Worm (Caenorhabditis elegans): ENCODE results near the gene str-55.

Gene str-55

ce11 chrV:16405366-16405765, 11.5 kb downstream of the str-55 start:
- TF ChIP-seq C06A6.2 (GFP tag; conservative IDR thresholded peaks at IDR 0.05) (no peak), attf-5 (GFP tag; optimal IDR thresholded peaks at IDR 0.05) (no peak), snpc-4 (GFP tag; optimal IDR thresholded peaks at IDR 0.05) (peak; percentile 3), snpc-4 (tag; optimal IDR thresholded peaks at IDR 0.05) (peak in 1 of 4 experiments; percentile 14), him-1 (tag; optimal IDR thresholded peaks at IDR 0.05) (peak; percentile 16), K11D2.4 (GFP tag; IDR thresholded peaks at IDR 0.05) (no peak), mcd-1 (GFP tag; IDR thresholded peaks at IDR 0.05) (peak; percentile 46; the same call in 1 of the 2 replicates), unc-62 (GFP tag; optimal IDR thresholded peaks at IDR 0.05) (no peak), lin-54 (GFP tag; optimal IDR thresholded peaks at IDR 0.05) (no peak), madf-8 (GFP tag; conservative IDR thresholded peaks at IDR 0.05) (no peak), zfh-2 (GFP tag; conservative IDR thresholded peaks at IDR 0.05) (no peak), nhr-80 (tag; optimal IDR thresholded peaks at IDR 0.05) (no peak), lsl-1 (GFP tag; optimal IDR thresholded peaks at IDR 0.05) (peak; percentile 81), dpff-1 (tag; optimal IDR thresholded peaks at IDR 0.05) (no peak)

- TF ChIP-seq dpl-1 (GFP tag; optimal IDR thresholded peaks at IDR 0.05) = no peak
Measured at ce11 chrV:16403974-16404373, 12.9 kb downstream of the str-55 start, which contains the start of gene syp-1. Gene syp-1 (plus strand): TSS chrV:16404274.

- TF ChIP-seq lir-1 (GFP tag; conservative IDR thresholded peaks at IDR 0.05) = peak; percentile 60
- no peak for TF ChIP-seq B0035.1 (tag; optimal IDR thresholded peaks at IDR 0.05)
- TF ChIP-seq somi-1 (GFP tag; optimal IDR thresholded peaks at IDR 0.05) = peak; percentile 2
- peak; percentile 54 for TF ChIP-seq D2030.7 (GFP tag; IDR thresholded peaks at IDR 0.05)
- peak; percentile 86 for TF ChIP-seq mcd-1 (GFP tag; IDR thresholded peaks at IDR 0.05)
- TF ChIP-seq F10E7.11 (tag; optimal IDR thresholded peaks at IDR 0.05) = no peak
- TF ChIP-seq pbrm-1 (GFP tag; IDR thresholded peaks at IDR 0.05) = no peak
- 0 out of 2 replicates have a peak, but pooled peaks have one; percentile 37 for TF ChIP-seq K11D2.4 (GFP tag; IDR thresholded peaks at IDR 0.05)
- TF ChIP-seq attf-3 (GFP tag; conservative IDR thresholded peaks at IDR 0.05) = peak; percentile 62
- TF ChIP-seq ceh-100 (GFP tag; IDR thresholded peaks at IDR 0.05) = 0 out of 2 replicates have a peak, but pooled peaks have one; percentile 38
- peak; percentile 42 for TF ChIP-seq madf-10 (tag; optimal IDR thresholded peaks at IDR 0.05)
- no peak for TF ChIP-seq F57C9.4 (tag; optimal IDR thresholded peaks at IDR 0.05)
- TF ChIP-seq madf-8 (GFP tag; conservative IDR thresholded peaks at IDR 0.05) = peak; percentile 66
- no peak for TF ChIP-seq snpc-4 (GFP tag; optimal IDR thresholded peaks at IDR 0.05)
- TF ChIP-seq snpc-4 (tag; optimal IDR thresholded peaks at IDR 0.05) = peak in 3 of 4 experiments; percentile 53 to 72 (median 69)
- peak; percentile 51 for TF ChIP-seq F33H1.4 (GFP tag; IDR thresholded peaks at IDR 0.05)
- peak; percentile 36 for TF ChIP-seq F22D6.2 (tag; optimal IDR thresholded peaks at IDR 0.05)
- no peak for TF ChIP-seq F49E8.2 (tag; optimal IDR thresholded peaks at IDR 0.05; ENCODE audit: insufficient read depth)
- no peak for TF ChIP-seq cebp-1 (GFP tag; IDR thresholded peaks at IDR 0.05)
- TF ChIP-seq cebp-1 (tag; optimal IDR thresholded peaks at IDR 0.05) = peak; percentile 39
- TF ChIP-seq dox-1 (GFP tag; IDR thresholded peaks at IDR 0.05) = peak; percentile 75
- peak; percentile 52 for TF ChIP-seq ceh-91 (GFP tag; IDR thresholded peaks at IDR 0.05)
- peak; percentile 30 for TF ChIP-seq F23B12.7 (tag; optimal IDR thresholded peaks at IDR 0.05; ENCODE audit: insufficient read depth)
- no peak for TF ChIP-seq F55B11.4 (tag; optimal IDR thresholded peaks at IDR 0.05; ENCODE audit: borderline replicate concordance, insufficient read depth)
- peak; percentile 2 for TF ChIP-seq ztf-26 (tag; optimal IDR thresholded peaks at IDR 0.05)
- TF ChIP-seq T07F8.4 (tag; optimal IDR thresholded peaks at IDR 0.05) = no peak
- no peak for TF ChIP-seq snpc-1.1 (tag; optimal IDR thresholded peaks at IDR 0.05; ENCODE audit: insufficient read depth)
- TF ChIP-seq xnd-1 (tag; optimal IDR thresholded peaks at IDR 0.05) = peak; percentile 6
- peak; percentile 82 for TF ChIP-seq madf-6 (GFP tag; IDR thresholded peaks at IDR 0.05)
- no peak for TF ChIP-seq ztf-22 (GFP tag; optimal IDR thresholded peaks at IDR 0.05)
- TF ChIP-seq B0019.2 (GFP tag; conservative IDR thresholded peaks at IDR 0.05) = no peak
- no peak for TF ChIP-seq ztf-25 (GFP tag; IDR thresholded peaks at IDR 0.05)
- peak; percentile 42 for TF ChIP-seq athp-1 (tag; optimal IDR thresholded peaks at IDR 0.05)
- TF ChIP-seq die-1 (tag; optimal IDR thresholded peaks at IDR 0.05) = no peak
- TF ChIP-seq K12H6.12 (tag; optimal IDR thresholded peaks at IDR 0.05) = peak; percentile 42
Measured at ce11 chrV:16401519-16401918, 15.4 kb downstream of the str-55 start, which contains the start of gene F13A7.14. Gene F13A7.14 (plus strand): TSS chrV:16401891.

All from whole organism, young adult.